Fruit fly (Drosophila melanogaster) whole organism, embryonic: ENCODE data around the gene CG10365.

ENCODE experiments used
- Atf-2 ChIP-seq: fragments of 200-800 bp; sonication (Bioruptor generic); optimal IDR thresholded peaks from 2 replicates; lab custom pipeline; 2016; ENCODE audit warnings: missing biosample characterization, missing genetic modification characterization
- Bgb ChIP-seq: fragments of 200-800 bp; sonication (Bioruptor generic); IDR thresholded peaks from 2 replicates; pipeline ENCODE4 v1.3.6; 2022; ENCODE audit warnings: missing biosample characterization, missing genetic modification characterization; ENCODE audit not compliant: partially characterized antibody
- CG10147 ChIP-seq: fragments of 200-800 bp; sonication (Bioruptor generic); optimal IDR thresholded peaks from 2 replicates; lab custom pipeline; 2019; ENCODE audit warnings: missing biosample characterization, mild to moderate bottlenecking, missing genetic modification characterization, moderate library complexity
- CG1233 ChIP-seq: fragments of 200-800 bp; sonication (Bioruptor generic); optimal IDR thresholded peaks from 4 replicates; lab custom pipeline; 2018; ENCODE audit warnings: missing biosample characterization, mild to moderate bottlenecking, missing genetic modification characterization
- CG12659 ChIP-seq: fragments of 200-800 bp; sonication (Bioruptor generic); optimal IDR thresholded peaks from 3 replicates; lab custom pipeline; 2017; ENCODE audit warnings: mild to moderate bottlenecking, missing biosample characterization, missing genetic modification reagents, missing genetic modification characterization
- CG12744 ChIP-seq: fragments of 200-800 bp; sonication (Bioruptor generic); optimal IDR thresholded peaks from 2 replicates; lab custom pipeline; 2016; ENCODE audit warnings: missing biosample characterization, missing genetic modification characterization
- CG13123 ChIP-seq: fragments of 200-800 bp; sonication (Bioruptor generic); optimal IDR thresholded peaks from 2 replicates; lab custom pipeline; 2016; ENCODE audit warnings: missing biosample characterization, missing genetic modification characterization
- CG13775 ChIP-seq: fragments of 200-800 bp; sonication (Bioruptor generic); optimal IDR thresholded peaks from 3 replicates; lab custom pipeline; 2017; ENCODE audit warnings: missing biosample characterization, mild to moderate bottlenecking, missing genetic modification characterization
- CG14667 ChIP-seq: fragments of 200-800 bp; sonication (Bioruptor generic); IDR thresholded peaks from 2 replicates; pipeline ENCODE4 v1.3.6; 2022; ENCODE audit warnings: missing biosample characterization, missing genetic modification characterization
- CG14965 ChIP-seq: fragments of 200-800 bp; sonication (Bioruptor generic); optimal IDR thresholded peaks from 2 replicates; lab custom pipeline; 2016; ENCODE audit warnings: missing biosample characterization, missing genetic modification characterization, borderline replicate concordance
- CG1647 ChIP-seq: fragments of 200-800 bp; sonication (Bioruptor generic); optimal IDR thresholded peaks from 3 replicates; lab custom pipeline; 2016; ENCODE audit warnings: missing biosample characterization, missing genetic modification characterization
- CG17359 ChIP-seq: fragments of 200-800 bp; sonication (Bioruptor generic); optimal IDR thresholded peaks from 3 replicates; lab custom pipeline; 2018; ENCODE audit warnings: missing biosample characterization, mild to moderate bottlenecking, missing genetic modification characterization, moderate library complexity
- CG18764 ChIP-seq: fragments of 200-800 bp; sonication (Bioruptor generic); optimal IDR thresholded peaks from 3 replicates; lab custom pipeline; 2016; ENCODE audit warnings: missing biosample characterization, missing genetic modification characterization
- CG2129 ChIP-seq: fragments of 200-800 bp; sonication (Bioruptor generic); IDR thresholded peaks from 2 replicates; pipeline ENCODE4 v1.3.6; 2022; ENCODE audit warnings: missing biosample characterization, missing genetic modification characterization; ENCODE audit not compliant: partially characterized antibody
- CG3407 ChIP-seq: fragments of 200-800 bp; sonication (Bioruptor generic); optimal IDR thresholded peaks from 2 replicates; lab custom pipeline; 2018; ENCODE audit warnings: missing biosample characterization, mild to moderate bottlenecking, missing genetic modification characterization
- CG34422 ChIP-seq: fragments of 200-800 bp; sonication (Bioruptor generic); IDR thresholded peaks from 3 replicates; pipeline ENCODE4 v1.3.6; 2022; ENCODE audit warnings: missing biosample characterization, missing genetic modification characterization
- CG6254 ChIP-seq: fragments of 200-800 bp; sonication (Bioruptor generic); optimal IDR thresholded peaks from 3 replicates; lab custom pipeline; 2017; ENCODE audit warnings: mild to moderate bottlenecking, missing biosample characterization, missing genetic modification reagents, missing genetic modification characterization
- CG6272 ChIP-seq: fragments of 200-800 bp; sonication (Bioruptor generic); IDR thresholded peaks from 2 replicates; pipeline ENCODE4 v1.3.6; 2022; ENCODE audit warnings: missing biosample characterization, missing genetic modification characterization
- CG6854 ChIP-seq: fragments of 200-800 bp; sonication (Bioruptor generic); optimal IDR thresholded peaks from 3 replicates; lab custom pipeline; 2017; ENCODE audit warnings: missing biosample characterization, mild to moderate bottlenecking, missing genetic modification characterization
- CG7372 ChIP-seq: fragments of 200-800 bp; sonication (Bioruptor generic); IDR thresholded peaks from 2 replicates; pipeline ENCODE4 v1.3.6; 2022; ENCODE audit warnings: missing biosample characterization, missing genetic modification characterization
- CG8290 ChIP-seq, 3 experiments: fragments of 200-800 bp; sonication (Bioruptor generic); optimal IDR thresholded peaks; 2 replicates each; lab custom pipeline; 2016 to 2019; ENCODE audit warnings: missing biosample characterization in 3 of 3, missing genetic modification characterization in 3 of 3, mild to moderate bottlenecking in 2 of 3, moderate library complexity in 1 of 3
- CHES-1-like ChIP-seq: fragments of 200-800 bp; sonication (Bioruptor generic); optimal IDR thresholded peaks from 2 replicates; lab custom pipeline; 2016; ENCODE audit warnings: missing biosample characterization, missing genetic modification characterization
- CoRest ChIP-seq: fragments of 200-800 bp; sonication (Bioruptor generic); optimal IDR thresholded peaks from 3 replicates; lab custom pipeline; 2018; ENCODE audit warnings: missing biosample characterization, mild to moderate bottlenecking, missing genetic modification characterization, moderate library complexity
- MTF-1 ChIP-seq: fragments of 200-800 bp; sonication (Bioruptor generic); optimal IDR thresholded peaks from 2 replicates; lab custom pipeline; 2018; ENCODE audit warnings: missing biosample characterization, mild to moderate bottlenecking, missing genetic modification characterization, borderline replicate concordance
- Nf-YB ChIP-seq: fragments of 200-800 bp; sonication (Bioruptor generic); optimal IDR thresholded peaks from 3 replicates; lab custom pipeline; 2019; ENCODE audit warnings: missing biosample characterization, mild to moderate bottlenecking, missing genetic modification characterization, moderate library complexity
- Oaz ChIP-seq: fragments of 200-800 bp; sonication (Bioruptor generic); IDR thresholded peaks from 2 replicates; pipeline ENCODE4 v1.3.6; 2022; ENCODE audit warnings: missing biosample characterization, missing genetic modification characterization
- bbx ChIP-seq: fragments of 200-800 bp; sonication (Bioruptor generic); IDR thresholded peaks from 2 replicates; pipeline ENCODE4 v1.3.6; 2022; ENCODE audit warnings: missing biosample characterization, missing genetic modification characterization; ENCODE audit not compliant: partially characterized antibody
- chn ChIP-seq: fragments of 200-800 bp; sonication (Bioruptor generic); optimal IDR thresholded peaks from 2 replicates; lab custom pipeline; 2016; ENCODE audit warnings: missing biosample characterization, missing genetic modification characterization
- dmrt99B ChIP-seq: fragments of 200-800 bp; sonication (Bioruptor generic); optimal IDR thresholded peaks from 2 replicates; lab custom pipeline; 2018; ENCODE audit warnings: missing biosample characterization, mild to moderate bottlenecking, missing genetic modification characterization, moderate library complexity
- dysf ChIP-seq: fragments of 200-800 bp; sonication (Bioruptor generic); IDR thresholded peaks from 3 replicates; pipeline ENCODE4 v1.3.6; 2022; ENCODE audit warnings: missing biosample characterization, missing genetic modification characterization
- exex ChIP-seq: fragments of 200-800 bp; sonication (Bioruptor generic); optimal IDR thresholded peaks from 4 replicates; lab custom pipeline; 2018; ENCODE audit warnings: missing biosample characterization, mild to moderate bottlenecking, missing genetic modification characterization, moderate library complexity
- eyg ChIP-seq: fragments of 200-800 bp; sonication (Bioruptor generic); optimal IDR thresholded peaks from 3 replicates; lab custom pipeline; 2016; ENCODE audit warnings: missing biosample characterization, missing genetic modification characterization
- gce ChIP-seq: fragments of 200-800 bp; sonication (Bioruptor generic); IDR thresholded peaks from 3 replicates; pipeline ENCODE4 v1.3.6; 2022; ENCODE audit warnings: missing biosample characterization, missing genetic modification characterization
- hth ChIP-seq: fragments of >200 bp; optimal IDR thresholded peaks from 2 replicates; lab custom pipeline; 2017; ENCODE audit warnings: inconsistent platforms
- lbe ChIP-seq: fragments of 200-800 bp; sonication (Bioruptor generic); optimal IDR thresholded peaks from 2 replicates; lab custom pipeline; 2016; ENCODE audit warnings: missing biosample characterization, mild to moderate bottlenecking, missing genetic modification characterization
- lola ChIP-seq, 3 experiments: fragments of >200 bp in 2 of 3; fragments of 200-800 bp in 1 of 3; sonication (Bioruptor generic) in 1 of 3; optimal IDR thresholded peaks; 2 replicates each; lab custom pipeline; 2017 to 2019; ENCODE audit warnings: missing biosample characterization in 3 of 3, missing genetic modification characterization in 3 of 3, mild to moderate bottlenecking in 1 of 3, moderate library complexity in 1 of 3
- lov ChIP-seq, 2 experiments: fragments of 200-800 bp in 1 of 2; fragments of >200 bp in 1 of 2; sonication (Bioruptor generic) in 1 of 2; IDR thresholded peaks in 1 of 2; optimal IDR thresholded peaks in 1 of 2; 2 replicates in 1 of 2; 3 replicates in 1 of 2; pipeline versions ENCODE4 v1.3.6 to Lab custom; 2017 to 2022; ENCODE audit warnings: missing biosample characterization in 1 of 2, missing genetic modification characterization in 1 of 2
- oc ChIP-seq: fragments of 200-800 bp; sonication (Bioruptor generic); optimal IDR thresholded peaks from 2 replicates; lab custom pipeline; 2018; ENCODE audit warnings: missing biosample characterization, mild to moderate bottlenecking, missing genetic modification characterization, moderate library complexity
- pan ChIP-seq, 4 experiments: fragments of >200 bp in 3 of 4; fragments of 200-800 bp in 1 of 4; sonication (Bioruptor generic) in 1 of 4; optimal IDR thresholded peaks in 3 of 4; IDR thresholded peaks in 1 of 4; 2 replicates each; pipeline versions ENCODE4 v1.3.6 to Lab custom; 2017 to 2022; ENCODE audit warnings: missing biosample characterization in 2 of 4, missing genetic modification characterization in 2 of 4, mixed read lengths in 1 of 4
- prd ChIP-seq, 3 experiments: fragments of >200 bp in 2 of 3; fragments of 200-800 bp in 1 of 3; sonication (Bioruptor generic) in 1 of 3; optimal IDR thresholded peaks in 2 of 3; IDR thresholded peaks in 1 of 3; 2 replicates in 2 of 3; 3 replicates in 1 of 3; pipeline versions ENCODE4 v1.3.6 to Lab custom; 2017 to 2022; ENCODE audit warnings: missing biosample characterization in 1 of 3, missing genetic modification characterization in 1 of 3
- scrt ChIP-seq: fragments of 200-800 bp; sonication (Bioruptor generic); optimal IDR thresholded peaks from 2 replicates; lab custom pipeline; 2018; ENCODE audit warnings: missing biosample characterization, mild to moderate bottlenecking, missing genetic modification characterization, moderate library complexity
- shn ChIP-seq: fragments of 200-800 bp; sonication (Bioruptor generic); optimal IDR thresholded peaks from 3 replicates; lab custom pipeline; 2016; ENCODE audit warnings: missing biosample characterization, missing genetic modification characterization
- ssp ChIP-seq: fragments of 200-800 bp; sonication (Bioruptor generic); IDR thresholded peaks from 2 replicates; pipeline ENCODE4 v1.3.6; 2022; ENCODE audit warnings: missing biosample characterization, missing genetic modification characterization
- sug ChIP-seq: fragments of 200-800 bp; optimal IDR thresholded peaks from 2 replicates; lab custom pipeline; 2019; ENCODE audit warnings: missing biosample characterization, mild to moderate bottlenecking, missing genetic modification characterization, moderate library complexity
- tap ChIP-seq: fragments of 200-800 bp; optimal IDR thresholded peaks from 3 replicates; lab custom pipeline; 2019; ENCODE audit warnings: missing biosample characterization, mild to moderate bottlenecking, missing genetic modification characterization, moderate library complexity
- tx ChIP-seq: fragments of 200-800 bp; sonication (Bioruptor generic); optimal IDR thresholded peaks from 2 replicates; lab custom pipeline; 2016; ENCODE audit warnings: missing biosample characterization, missing genetic modification characterization
- unpg ChIP-seq: fragments of 200-800 bp; sonication (Bioruptor generic); optimal IDR thresholded peaks from 3 replicates; lab custom pipeline; 2018; ENCODE audit warnings: missing biosample characterization, mild to moderate bottlenecking, missing genetic modification characterization, moderate library complexity

The CG10365 gene

DNA sequence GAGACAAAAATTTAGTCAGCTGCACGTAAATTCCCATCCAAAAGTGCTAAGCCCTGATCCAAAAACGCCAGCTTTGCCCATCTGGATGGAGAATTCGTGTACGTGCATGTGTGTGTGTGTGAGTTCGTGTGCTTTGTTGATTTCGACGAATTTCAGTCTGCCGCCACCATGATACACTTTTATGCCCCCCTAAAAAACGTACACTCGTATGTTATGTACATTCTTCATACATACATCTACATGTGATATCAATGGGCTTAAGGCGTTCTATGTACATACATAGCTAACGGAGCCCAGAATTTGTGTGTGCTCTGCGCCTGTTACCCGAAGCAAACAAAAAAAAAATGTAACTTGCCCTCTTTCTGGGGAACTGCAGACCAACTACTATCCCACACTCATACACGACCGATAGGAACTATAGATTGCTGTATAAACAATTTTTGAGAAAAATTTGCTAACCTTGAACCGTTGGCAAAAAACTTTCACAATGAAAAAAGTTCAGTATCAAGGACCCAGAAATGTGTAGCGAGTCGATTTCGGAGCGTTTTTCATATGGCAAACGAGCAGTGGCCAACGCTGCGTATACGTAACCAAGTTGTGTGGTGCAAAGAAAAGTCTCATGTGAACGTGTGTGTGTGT, 2.7 kb downstream of the CG10365 start (continued):
- TF ChIP-seq CG34422 (no peak), CG8290 (GFP tag; optimal IDR thresholded peaks at IDR 0.05; lab: Kevin White, UChicago) (no peak), CG8290 (tag; optimal IDR thresholded peaks at IDR 0.05; lab: Kevin White, UChicago) (peak in 1 of 2 experiments; percentile 65), CG6254 (GFP tag; lab: Kevin White, UChicago) (no peak), chn (GFP tag; lab: Kevin White, UChicago) (no peak), dysf (GFP tag; lab: Robert Waterston, UW) (no peak; the same call in 2 of the 3 replicates), eyg (GFP tag; lab: Kevin White, UChicago) (no peak), scrt (GFP tag; lab: Kevin White, UChicago) (peak; percentile 19), unpg (GFP tag; lab: Kevin White, UChicago) (no peak), pan (optimal IDR thresholded peaks at IDR 0.05; lab: Kevin White, UChicago) (no peak), pan (GFP tag; optimal IDR thresholded peaks at IDR 0.05 in 1 of 2, IDR thresholded peaks at IDR 0.05 in 1 of 2) (no peak), shn (GFP tag; lab: Kevin White, UChicago) (no peak), MTF-1 (GFP tag; lab: Kevin White, UChicago) (no peak), Bgb (GFP tag; lab: Robert Waterston, UW) (no peak), Oaz (GFP tag; lab: Robert Waterston, UW) (no peak), CHES-1-like (no peak), CG18764 (GFP tag; lab: Kevin White, UChicago) (no peak), oc (tag; lab: Kevin White, UChicago) (no peak), CG14965 (GFP tag; lab: Kevin White, UChicago) (no peak), exex (tag; lab: Kevin White, UChicago) (no peak), ssp (no peak), prd (optimal IDR thresholded peaks at IDR 0.05; lab: Kevin White, UChicago) (no peak), prd (GFP tag; IDR thresholded peaks at IDR 0.05; lab: Robert Waterston, UW) (no peak), CG2129 (GFP tag; lab: Robert Waterston, UW) (no peak), dmrt99B (no peak), CG14667 (GFP tag; lab: Robert Waterston, UW) (no peak), CG12744 (GFP tag; lab: Kevin White, UChicago) (peak; percentile 30), CG7372 (GFP tag; lab: Robert Waterston, UW) (peak; percentile 49; the same call in 1 of the 2 replicates), Nf-YB (GFP tag; lab: Kevin White, UChicago) (no peak), CG13775 (GFP tag; lab: Kevin White, UChicago) (peak; percentile 11), CG17359 (tag; lab: Kevin White, UChicago) (peak; percentile 18), CG10147 (GFP tag; lab: Kevin White, UChicago) (no peak), lola (GFP tag; optimal IDR thresholded peaks at IDR 0.05; lab: Kevin White, UChicago) (no peak), CG13123 (GFP tag; lab: Kevin White, UChicago) (no peak), CG12659 (no peak), Atf-2 (GFP tag; lab: Kevin White, UChicago) (no peak), tap (tag; lab: Kevin White, UChicago) (no peak), CG6854 (GFP tag; lab: Kevin White, UChicago) (no peak), lbe (GFP tag; lab: Kevin White, UChicago) (peak; percentile 17), sug (peak; percentile 81), CG1647 (GFP tag; lab: Kevin White, UChicago) (no peak), CG1233 (GFP tag; lab: Kevin White, UChicago) (peak; percentile 21), gce (GFP tag; lab: Robert Waterston, UW) (no peak), CG3407 (GFP tag; lab: Kevin White, UChicago) (peak; percentile 10), lov (optimal IDR thresholded peaks at IDR 0.05; lab: Kevin White, UChicago) (no peak), lov (GFP tag; IDR thresholded peaks at IDR 0.05; lab: Robert Waterston, UW) (no peak), hth (lab: Kevin White, UChicago) (no peak), tx (GFP tag; lab: Kevin White, UChicago) (no peak), bbx (GFP tag; lab: Robert Waterston, UW) (no peak), CG6272 (GFP tag; lab: Robert Waterston, UW) (no peak), CoRest (tag; lab: Kevin White, UChicago) (peak; percentile 20)
